Worm (Caenorhabditis elegans) whole organism, L1 larva: ENCODE measurements around the gene hlh-27.
"Not testable (repeated sequence)": the region's sequence is repeated elsewhere in the genome, so short reads cannot be mapped to it uniquely, and the experiment has no call there.

Source experiments
- C04F5.9 ChIP-seq: sonication (generic microtip); optimal IDR thresholded peaks from 2 replicates; lab custom pipeline; 2016; ENCODE audit warnings: missing genetic modification characterization, missing compliant biosample characterization
- C16A3.4 ChIP-seq: fragments of 150-350 bp; optimal IDR thresholded peaks from 2 replicates; lab custom pipeline; 2014; ENCODE audit warnings: missing biosample characterization, missing genetic modification characterization
- C34B4.2 ChIP-seq: sonication (generic microtip); optimal IDR thresholded peaks from 2 replicates; lab custom pipeline; 2017; ENCODE audit warnings: mild to moderate bottlenecking, missing genetic modification characterization, missing compliant biosample characterization
- F16B12.6 ChIP-seq: fragments of 150-350 bp; optimal IDR thresholded peaks from 2 replicates; lab custom pipeline; 2014; ENCODE audit warnings: missing biosample characterization, missing genetic modification characterization
- Y116A8C.19 ChIP-seq: sonication (generic microtip); optimal IDR thresholded peaks from 2 replicates; lab custom pipeline; 2016; ENCODE audit warnings: missing compliant biosample characterization, missing genetic modification characterization, borderline replicate concordance
- ama-1 ChIP-seq: fragments of 150-350 bp; optimal IDR thresholded peaks from 2 replicates; lab custom pipeline; 2014
- blmp-1 ChIP-seq: fragments of 150-350 bp; optimal IDR thresholded peaks from 2 replicates; lab custom pipeline; 2014; ENCODE audit warnings: missing biosample characterization, missing genetic modification characterization
- ceh-82 ChIP-seq, 3 experiments: fragments of 150-350 bp in 1 of 3; sonication (generic microtip) in 2 of 3; optimal IDR thresholded peaks; 2 replicates each; lab custom pipeline; 2014 to 2017; ENCODE audit warnings: missing biosample characterization in 3 of 3, missing genetic modification characterization in 3 of 3
- ces-1 ChIP-seq: fragments of 150-350 bp; optimal IDR thresholded peaks from 2 replicates; lab custom pipeline; 2014; ENCODE audit warnings: missing biosample characterization, missing genetic modification reagents, missing genetic modification characterization
- dpl-1 ChIP-seq, 3 experiments: fragments of 150-350 bp in 2 of 3; sonication (generic microtip) in 1 of 3; optimal IDR thresholded peaks; 2 replicates each; lab custom pipeline; 2014 to 2017; ENCODE audit warnings: missing biosample characterization in 3 of 3, missing genetic modification characterization in 3 of 3, missing genetic modification reagents in 3 of 3
- efl-3 ChIP-seq: fragments of 200-800 bp; sonication (Bioruptor generic); optimal IDR thresholded peaks from 2 replicates; lab custom pipeline; 2018; ENCODE audit warnings: mild to moderate bottlenecking, missing genetic modification characterization, missing compliant biosample characterization
- egl-13 ChIP-seq: sonication (generic microtip); optimal IDR thresholded peaks from 2 replicates; lab custom pipeline; 2016; ENCODE audit warnings: missing genotype, missing genetic modification reagents, missing genetic modification characterization, missing compliant biosample characterization
- elt-2 ChIP-seq: sonication (generic microtip); optimal IDR thresholded peaks from 2 replicates; lab custom pipeline; 2016; ENCODE audit warnings: missing genetic modification characterization, mild to moderate bottlenecking, inconsistent platforms, missing compliant biosample characterization, missing genetic modification reagents
- elt-3 ChIP-seq, 6 experiments: fragments of 150-350 bp in 1 of 6; sonication (generic microtip); optimal IDR thresholded peaks; 2 replicates each; lab custom pipeline; 2017 to 2018; ENCODE audit warnings: missing biosample characterization in 6 of 6, missing genetic modification characterization in 6 of 6, inconsistent platforms in 1 of 6
- hlh-4 ChIP-seq: sonication (generic microtip); optimal IDR thresholded peaks from 2 replicates; lab custom pipeline; 2016; ENCODE audit warnings: mild to moderate bottlenecking, missing genetic modification characterization, missing compliant biosample characterization
- hpl-2 ChIP-seq: fragments of 150-350 bp; optimal IDR thresholded peaks from 2 replicates; lab custom pipeline; 2014; ENCODE audit warnings: missing biosample characterization, missing genetic modification reagents, missing genetic modification characterization
- jun-1 ChIP-seq: fragments of 150-350 bp; optimal IDR thresholded peaks from 2 replicates; lab custom pipeline; 2014; ENCODE audit warnings: missing biosample characterization, missing genetic modification reagents, missing genetic modification characterization
- lin-14 ChIP-seq: fragments of 200-800 bp; sonication (Bioruptor generic); optimal IDR thresholded peaks from 2 replicates; lab custom pipeline; 2018; ENCODE audit warnings: mild to moderate bottlenecking, missing genetic modification characterization, moderate library complexity, missing compliant biosample characterization
- lin-15B ChIP-seq: fragments of 150-350 bp; sonication (generic microtip); optimal IDR thresholded peaks from 3 replicates; lab custom pipeline; 2014; ENCODE audit warnings: missing biosample characterization, missing genetic modification characterization
- lir-3 ChIP-seq: sonication (generic microtip); optimal IDR thresholded peaks from 2 replicates; lab custom pipeline; 2016; ENCODE audit warnings: mild to moderate bottlenecking, missing genetic modification characterization, moderate library complexity, missing compliant biosample characterization; ENCODE audit not compliant: poor library complexity
- lsy-2 ChIP-seq, 2 experiments: fragments of 150-350 bp; optimal IDR thresholded peaks; 2 replicates each; lab custom pipeline; 2014; ENCODE audit warnings: missing biosample characterization in 2 of 2, missing genetic modification characterization in 2 of 2
- mdl-1 ChIP-seq, 2 experiments: fragments of 150-350 bp; optimal IDR thresholded peaks; 2 replicates each; lab custom pipeline; 2014 to 2017; ENCODE audit warnings: missing biosample characterization in 2 of 2, missing genetic modification characterization in 2 of 2, inconsistent platforms in 1 of 2
- mep-1 ChIP-seq: fragments of 150-350 bp; optimal IDR thresholded peaks from 2 replicates; lab custom pipeline; 2014; ENCODE audit warnings: missing biosample characterization, missing genetic modification characterization
- nhr-11 ChIP-seq: fragments of 150-350 bp; optimal IDR thresholded peaks from 2 replicates; lab custom pipeline; 2014; ENCODE audit warnings: missing biosample characterization, missing genetic modification characterization
- nhr-20 ChIP-seq: sonication (generic microtip); optimal IDR thresholded peaks from 2 replicates; lab custom pipeline; 2016; ENCODE audit warnings: mild to moderate bottlenecking, missing genetic modification characterization, missing compliant biosample characterization
- nhr-237 ChIP-seq: fragments of 150-350 bp; optimal IDR thresholded peaks from 2 replicates; lab custom pipeline; 2014; ENCODE audit warnings: missing biosample characterization, missing genetic modification characterization
- nhr-28 ChIP-seq: fragments of 150-350 bp; optimal IDR thresholded peaks from 2 replicates; lab custom pipeline; 2014; ENCODE audit warnings: missing biosample characterization, missing genetic modification characterization
- nhr-77 ChIP-seq: fragments of 150-350 bp; optimal IDR thresholded peaks from 2 replicates; lab custom pipeline; 2014; ENCODE audit warnings: missing biosample characterization, missing genetic modification characterization
- nhr-84 ChIP-seq: sonication (generic microtip); optimal IDR thresholded peaks from 2 replicates; lab custom pipeline; 2017; ENCODE audit warnings: missing biosample characterization, missing genetic modification characterization
- nhr-90 ChIP-seq: sonication (generic microtip); optimal IDR thresholded peaks from 2 replicates; lab custom pipeline; 2016; ENCODE audit warnings: mild to moderate bottlenecking, missing genetic modification characterization, missing compliant biosample characterization; ENCODE audit not compliant: poor library complexity
- pag-3 ChIP-seq: sonication (generic microtip); optimal IDR thresholded peaks from 2 replicates; lab custom pipeline; 2017; ENCODE audit warnings: missing genetic modification characterization, mild to moderate bottlenecking, missing compliant biosample characterization, antibody characterized with exemption, borderline replicate concordance; ENCODE audit not compliant: insufficient read depth
- pqm-1 ChIP-seq: sonication (generic microtip); optimal IDR thresholded peaks from 3 replicates; lab custom pipeline; 2017; ENCODE audit warnings: missing biosample characterization, missing genetic modification characterization
- rnt-1 ChIP-seq: sonication (generic microtip); optimal IDR thresholded peaks from 2 replicates; lab custom pipeline; 2016; ENCODE audit warnings: mild to moderate bottlenecking, missing genetic modification characterization, moderate library complexity, missing compliant biosample characterization
- snpc-4 ChIP-seq: fragments of 150-350 bp; optimal IDR thresholded peaks from 2 replicates; lab custom pipeline; 2014; ENCODE audit warnings: missing biosample characterization, missing genetic modification characterization
- snu-23 ChIP-seq: sonication (generic microtip); optimal IDR thresholded peaks from 2 replicates; lab custom pipeline; 2016; ENCODE audit warnings: missing genetic modification characterization, missing compliant biosample characterization
- sox-4 ChIP-seq: sonication (generic microtip); optimal IDR thresholded peaks from 2 replicates; lab custom pipeline; 2016; ENCODE audit warnings: missing genetic modification characterization, missing compliant biosample characterization
- sup-37 ChIP-seq: fragments of 200-800 bp; sonication (Bioruptor generic); optimal IDR thresholded peaks from 2 replicates; lab custom pipeline; 2018; ENCODE audit warnings: mild to moderate bottlenecking, missing genetic modification characterization, missing compliant biosample characterization
- swsn-7 ChIP-seq: sonication (generic microtip); optimal IDR thresholded peaks from 2 replicates; lab custom pipeline; 2016; ENCODE audit warnings: missing genetic modification characterization, missing compliant biosample characterization
- tbx-2 ChIP-seq: sonication (generic microtip); optimal IDR thresholded peaks from 2 replicates; lab custom pipeline; 2016; ENCODE audit warnings: missing genetic modification characterization, missing compliant biosample characterization
- tlp-1 ChIP-seq: fragments of 150-350 bp; optimal IDR thresholded peaks from 2 replicates; lab custom pipeline; 2014; ENCODE audit warnings: missing biosample characterization, missing genetic modification characterization
- unc-30 ChIP-seq: sonication (generic microtip); optimal IDR thresholded peaks from 2 replicates; lab custom pipeline; 2017; ENCODE audit warnings: missing biosample characterization, missing genetic modification characterization
- unc-62 ChIP-seq: fragments of 150-350 bp; optimal IDR thresholded peaks from 2 replicates; lab custom pipeline; 2014; ENCODE audit warnings: missing biosample characterization, missing genetic modification reagents, missing genetic modification characterization
- unc-98 ChIP-seq: fragments of 200-800 bp; sonication (Bioruptor generic); IDR thresholded peaks from 2 replicates; pipeline ENCODE4 v1.3.6; 2022; ENCODE audit warnings: missing genetic modification characterization, missing compliant biosample characterization
- zag-1 ChIP-seq: fragments of 150-350 bp; optimal IDR thresholded peaks from 2 replicates; lab custom pipeline; 2014; ENCODE audit warnings: missing biosample characterization, missing genetic modification characterization
- zip-4 ChIP-seq: fragments of 200-800 bp; sonication (Bioruptor generic); optimal IDR thresholded peaks from 2 replicates; lab custom pipeline; 2018; ENCODE audit warnings: mild to moderate bottlenecking, missing genetic modification characterization, moderate library complexity, missing compliant biosample characterization
- ztf-11 ChIP-seq, 2 experiments: sonication (generic microtip); optimal IDR thresholded peaks; 2 replicates each; lab custom pipeline; 2016 to 2017; ENCODE audit warnings: missing genetic modification characterization in 2 of 2, missing biosample characterization in 1 of 2, missing compliant biosample characterization in 1 of 2
- ztf-4 ChIP-seq: fragments of 150-350 bp; optimal IDR thresholded peaks from 2 replicates; lab custom pipeline; 2014; ENCODE audit warnings: missing biosample characterization, missing genetic modification characterization

The hlh-27 gene

ce11 chrII:5540113-5540512 lies at the start of gene hlh-27:
TSS of gene hlh-27 (minus strand) at chrII:5540213.
- not testable (repeated sequence) for TF ChIP-seq nhr-28 (tag; lab: Kevin White, UChicago); blmp-1; nhr-84 (tag; lab: Kevin White, UChicago)

ce11 chrII:5589690-5590089 lies 49.7 kb upstream of the hlh-27 start, which contains the start of gene C17G10.13:
TSS of gene C17G10.13 (minus strand) at chrII:5589790.
- TF ChIP-seq rnt-1 (tag; lab: Kevin White, UChicago): no peak
- TF ChIP-seq unc-98 (GFP tag; lab: Robert Waterston, UW): no peak
- TF ChIP-seq dpl-1 (GFP tag; optimal IDR thresholded peaks at IDR 0.05; lab: Kevin White, UChicago): no peak
- TF ChIP-seq egl-13: no peak
- TF ChIP-seq ceh-82 (tag; optimal IDR thresholded peaks at IDR 0.05; lab: Kevin White, UChicago): no peak
- no peak for TF ChIP-seq hpl-2 (GFP tag; lab: Kevin White, UChicago)
- TF ChIP-seq ztf-4: no peak
- no peak for TF ChIP-seq ztf-11 (tag; optimal IDR thresholded peaks at IDR 0.05; lab: Kevin White, UChicago)
- TF ChIP-seq snu-23: no peak
- no peak for TF ChIP-seq hlh-4 (tag; lab: Kevin White, UChicago)
- TF ChIP-seq unc-62 (GFP tag; lab: Kevin White, UChicago): no peak
- TF ChIP-seq nhr-77 (tag; lab: Kevin White, UChicago): no peak
- TF ChIP-seq tbx-2: no peak
- TF ChIP-seq nhr-90: no peak
- no peak for TF ChIP-seq pqm-1 (tag; lab: Kevin White, UChicago)
- TF ChIP-seq lir-3 (tag; lab: Kevin White, UChicago): no peak
- TF ChIP-seq lsy-2 (tag; optimal IDR thresholded peaks at IDR 0.05; lab: Kevin White, UChicago): no peak
- no peak for TF ChIP-seq snpc-4 (tag; lab: Kevin White, UChicago)
- TF ChIP-seq swsn-7 (tag; lab: Kevin White, UChicago): no peak
- TF ChIP-seq unc-30 (tag; lab: Kevin White, UChicago): no peak

DNA sequence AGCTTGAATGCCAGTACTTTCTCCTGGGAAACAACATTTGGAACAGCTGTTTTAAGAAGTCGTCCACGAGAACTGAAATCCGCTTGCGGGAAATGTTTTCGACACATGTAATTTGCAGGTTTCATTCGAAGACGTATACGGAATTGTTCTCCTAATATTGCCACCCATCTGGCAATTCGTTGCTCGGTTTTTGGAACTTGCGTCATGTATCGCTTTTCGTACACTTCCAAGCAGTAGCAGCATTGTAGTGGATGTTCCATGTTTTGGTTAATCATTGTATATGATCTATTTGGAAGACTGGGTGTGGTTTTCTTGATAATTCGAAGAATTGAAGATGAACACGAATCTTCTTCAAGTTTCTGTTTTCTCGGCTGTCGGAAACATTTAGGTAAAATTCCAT lies 47.8 kb upstream of the hlh-27 start:
- TF ChIP-seq zip-4 (GFP tag; lab: Kevin White, UChicago) (no peak), C04F5.9 (tag; lab: Kevin White, UChicago) (no peak), unc-30 (tag; lab: Kevin White, UChicago) (no peak), lin-14 (GFP tag; lab: Kevin White, UChicago) (no peak), mdl-1 (tag; optimal IDR thresholded peaks at IDR 0.05; lab: Kevin White, UChicago) (no peak), elt-3 (tag; optimal IDR thresholded peaks at IDR 0.05; lab: Kevin White, UChicago) (no peak), hlh-4 (tag; lab: Kevin White, UChicago) (no peak), blmp-1 (no peak), efl-3 (GFP tag; lab: Kevin White, UChicago) (no peak), snpc-4 (tag; lab: Kevin White, UChicago) (no peak), tlp-1 (tag; lab: Kevin White, UChicago) (no peak), ama-1 (lab: Kevin White, UChicago) (no peak), C34B4.2 (tag; lab: Kevin White, UChicago) (no peak), jun-1 (tag; lab: Kevin White, UChicago) (no peak), elt-2 (no peak), pag-3 (no peak), C16A3.4 (tag; lab: Kevin White, UChicago) (no peak)

DNA sequence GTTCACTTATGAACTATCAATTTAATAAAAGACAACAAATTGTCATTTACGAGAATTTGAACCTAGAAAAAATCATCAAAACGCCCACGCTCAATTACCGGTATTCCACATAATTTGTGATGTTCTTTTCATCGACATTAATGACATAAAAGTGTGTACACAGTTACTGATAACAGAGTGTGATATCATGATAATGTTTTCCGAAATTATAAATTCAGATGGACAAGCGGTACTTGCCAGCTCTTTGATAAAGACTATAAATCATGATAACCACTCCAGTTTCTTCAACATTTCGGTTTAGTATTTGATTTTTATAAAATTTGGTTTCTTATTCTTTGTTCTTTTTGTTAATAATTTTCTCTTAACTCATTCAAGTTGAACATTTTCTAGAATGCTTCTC lies 45.8 kb upstream of the hlh-27 start, which contains the start of gene lys-8:
lys-8 (plus strand) TSS at position 391 of the 400 bp plus-strand sequence.
- no peak for TF ChIP-seq Y116A8C.19
- TF ChIP-seq elt-2: peak; percentile 99
- TF ChIP-seq nhr-90: no peak
- no peak for TF ChIP-seq mep-1 (tag; lab: Kevin White, UChicago)
- TF ChIP-seq sox-4: no peak
- no peak for TF ChIP-seq nhr-11 (tag; lab: Kevin White, UChicago)
- TF ChIP-seq nhr-20: peak; percentile 28
- no peak for TF ChIP-seq zag-1 (tag; lab: Kevin White, UChicago)
- TF ChIP-seq nhr-237 (tag; lab: Kevin White, UChicago): no peak
- TF ChIP-seq lin-14 (GFP tag; lab: Kevin White, UChicago): peak; percentile 35
- TF ChIP-seq efl-3 (GFP tag; lab: Kevin White, UChicago): no peak
- no peak for TF ChIP-seq ces-1 (GFP tag; lab: Kevin White, UChicago)
- TF ChIP-seq sup-37 (GFP tag; lab: Kevin White, UChicago): no peak
- TF ChIP-seq F16B12.6 (tag; lab: Kevin White, UChicago): no peak
- no peak for TF ChIP-seq nhr-77 (tag; lab: Kevin White, UChicago)
- no peak for TF ChIP-seq swsn-7 (tag; lab: Kevin White, UChicago)
- TF ChIP-seq jun-1 (tag; lab: Kevin White, UChicago): peak; percentile 13
- TF ChIP-seq lin-15B (tag; lab: Kevin White, UChicago): no peak
- no peak for TF ChIP-seq ama-1 (lab: Kevin White, UChicago)
- peak; percentile 92 for TF ChIP-seq pqm-1 (tag; lab: Kevin White, UChicago)
- no peak for TF ChIP-seq elt-3 (tag; optimal IDR thresholded peaks at IDR 0.05; lab: Kevin White, UChicago)
